Fruit fly (Drosophila melanogaster) whole organism, embryonic: ENCODE measurements around the gene pod1.
A peak's percentile ranks its signal among the peaks of the same experiment; 100 is the strongest.

ENCODE experiments used
- Atf6 ChIP-seq: fragments of 200-800 bp; sonication (Bioruptor generic); IDR thresholded peaks from 2 replicates; pipeline ENCODE4 v1.3.6; 2022; ENCODE audit warnings: missing biosample characterization, missing genetic modification characterization
- Awh ChIP-seq: fragments of 200-800 bp; sonication (Bioruptor generic); IDR thresholded peaks from 2 replicates; pipeline ENCODE4, ENCODE4 v1.3.6; 2022; ENCODE audit warnings: missing biosample characterization, missing genetic modification characterization
- B-H1 ChIP-seq: fragments of 200-800 bp; sonication (Bioruptor generic); IDR thresholded peaks from 3 replicates; pipeline ENCODE4 v1.3.6; 2022; ENCODE audit warnings: missing biosample characterization, missing genetic modification characterization
- Bgb ChIP-seq: fragments of 200-800 bp; sonication (Bioruptor generic); IDR thresholded peaks from 2 replicates; pipeline ENCODE4 v1.3.6; 2022; ENCODE audit warnings: missing biosample characterization, missing genetic modification characterization; ENCODE audit not compliant: partially characterized antibody
- BtbVII ChIP-seq: fragments of 200-800 bp; sonication (Bioruptor generic); optimal IDR thresholded peaks from 3 replicates; lab custom pipeline; 2017; ENCODE audit warnings: missing biosample characterization, mild to moderate bottlenecking, missing genetic modification characterization
- C15 ChIP-seq: fragments of 200-800 bp; sonication (Bioruptor generic); IDR thresholded peaks from 3 replicates; pipeline ENCODE4 v1.3.6; 2022; ENCODE audit warnings: missing biosample characterization, missing genetic modification characterization
- CG10147 ChIP-seq: fragments of 200-800 bp; sonication (Bioruptor generic); optimal IDR thresholded peaks from 2 replicates; lab custom pipeline; 2019; ENCODE audit warnings: missing biosample characterization, mild to moderate bottlenecking, missing genetic modification characterization, moderate library complexity
- CG10321 ChIP-seq: fragments of 200-800 bp; sonication (Bioruptor generic); IDR thresholded peaks from 2 replicates; pipeline ENCODE4 v1.3.6; 2022; ENCODE audit warnings: missing biosample characterization, missing genetic modification characterization
- CG11504 ChIP-seq: fragments of 200-800 bp; sonication (Bioruptor generic); optimal IDR thresholded peaks from 3 replicates; lab custom pipeline; 2019; ENCODE audit warnings: missing biosample characterization, mild to moderate bottlenecking, missing genetic modification characterization, moderate library complexity
- CG11723 ChIP-seq: fragments of 200-800 bp; sonication (Bioruptor generic); optimal IDR thresholded peaks from 2 replicates; lab custom pipeline; 2017; ENCODE audit warnings: missing biosample characterization, mild to moderate bottlenecking, missing genetic modification characterization
- CG13775 ChIP-seq: fragments of 200-800 bp; sonication (Bioruptor generic); optimal IDR thresholded peaks from 3 replicates; lab custom pipeline; 2017; ENCODE audit warnings: missing biosample characterization, mild to moderate bottlenecking, missing genetic modification characterization
- CG15514 ChIP-seq: fragments of 200-800 bp; sonication (Bioruptor generic); optimal IDR thresholded peaks from 3 replicates; lab custom pipeline; 2017; ENCODE audit warnings: missing biosample characterization, missing genetic modification characterization, mild to moderate bottlenecking, moderate library complexity, missing genetic modification reagents
- CG16779 ChIP-seq: fragments of 200-800 bp; sonication (Bioruptor generic); IDR thresholded peaks from 2 replicates; pipeline ENCODE4 v1.3.6; 2022; ENCODE audit warnings: missing biosample characterization, missing genetic modification characterization
- CG17829 ChIP-seq: fragments of 200-800 bp; optimal IDR thresholded peaks from 2 replicates; lab custom pipeline; 2019; ENCODE audit warnings: missing biosample characterization, mild to moderate bottlenecking, missing genetic modification characterization, moderate library complexity
- CG32767 ChIP-seq: fragments of 200-800 bp; sonication (Bioruptor generic); IDR thresholded peaks from 2 replicates; pipeline ENCODE4 v1.3.6; 2022; ENCODE audit warnings: missing biosample characterization, missing genetic modification characterization
- CG43689 ChIP-seq: fragments of 200-800 bp; sonication (Bioruptor generic); IDR thresholded peaks from 2 replicates; pipeline ENCODE4 v1.3.6; 2022; ENCODE audit warnings: missing biosample characterization, missing genetic modification characterization
- CG4730 ChIP-seq: fragments of 200-800 bp; sonication (Bioruptor generic); IDR thresholded peaks from 2 replicates; pipeline ENCODE4 v1.3.6; 2022; ENCODE audit warnings: missing biosample characterization, missing genetic modification characterization
- CG4820 ChIP-seq: fragments of 200-800 bp; sonication (Bioruptor generic); optimal IDR thresholded peaks from 3 replicates; lab custom pipeline; 2016; ENCODE audit warnings: missing biosample characterization, missing genetic modification characterization
- CG7556 ChIP-seq: fragments of 200-800 bp; sonication (Bioruptor generic); optimal IDR thresholded peaks from 2 replicates; lab custom pipeline; 2017; ENCODE audit warnings: missing biosample characterization, mild to moderate bottlenecking, missing genetic modification characterization
- CG7786 ChIP-seq: fragments of 200-800 bp; sonication (Bioruptor generic); optimal IDR thresholded peaks from 2 replicates; lab custom pipeline; 2016; ENCODE audit warnings: missing biosample characterization, missing genetic modification characterization
- CG8765 ChIP-seq: fragments of 200-800 bp; sonication (Bioruptor generic); IDR thresholded peaks from 2 replicates; pipeline ENCODE4 v1.3.6; 2022; ENCODE audit warnings: missing biosample characterization, missing genetic modification characterization
- CG9437 ChIP-seq: fragments of 200-800 bp; sonication (Bioruptor generic); optimal IDR thresholded peaks from 2 replicates; lab custom pipeline; 2018; ENCODE audit warnings: missing biosample characterization, mild to moderate bottlenecking, missing genetic modification characterization
- Dbx ChIP-seq: fragments of 200-800 bp; sonication (Bioruptor generic); IDR thresholded peaks from 3 replicates; pipeline ENCODE4 v1.3.6; 2022; ENCODE audit warnings: missing biosample characterization, missing genetic modification characterization
- Doc3 ChIP-seq: fragments of 200-800 bp; sonication (Bioruptor generic); IDR thresholded peaks from 3 replicates; pipeline ENCODE4 v1.3.6; 2022; ENCODE audit warnings: missing biosample characterization, missing genetic modification characterization; ENCODE audit not compliant: partially characterized antibody
- E2f2 ChIP-seq: fragments of 200-800 bp; sonication (Bioruptor generic); IDR thresholded peaks from 2 replicates; pipeline ENCODE4 v1.3.6; 2022; ENCODE audit warnings: missing biosample characterization, missing genetic modification characterization
- H15 ChIP-seq: fragments of 200-800 bp; sonication (Bioruptor generic); IDR thresholded peaks from 3 replicates; pipeline ENCODE4 v1.3.6; 2022; ENCODE audit warnings: missing biosample characterization, missing genetic modification characterization
- HLHmδ ChIP-seq: fragments of 200-800 bp; sonication (Bioruptor generic); optimal IDR thresholded peaks from 2 replicates; lab custom pipeline; 2018; ENCODE audit warnings: missing biosample characterization, mild to moderate bottlenecking, missing genetic modification characterization, moderate library complexity
- Hmx ChIP-seq: fragments of 200-800 bp; sonication (Bioruptor generic); optimal IDR thresholded peaks from 2 replicates; lab custom pipeline; 2016; ENCODE audit warnings: missing biosample characterization, missing genetic modification characterization
- MBD-R2 ChIP-seq: fragments of 200-800 bp; sonication (Bioruptor generic); IDR thresholded peaks from 2 replicates; pipeline ENCODE4 v1.3.6; 2022; ENCODE audit warnings: missing biosample characterization, missing genetic modification characterization
- Ravus ChIP-seq: fragments of 200-800 bp; sonication (Bioruptor generic); IDR thresholded peaks from 2 replicates; pipeline ENCODE4 v1.3.6; 2022; ENCODE audit warnings: missing biosample characterization, missing genetic modification characterization
- bsh ChIP-seq, 2 experiments: fragments of 200-800 bp; sonication (Bioruptor generic); optimal IDR thresholded peaks; 2 replicates each; lab custom pipeline; 2017 to 2018; ENCODE audit warnings: mild to moderate bottlenecking in 2 of 2, missing biosample characterization in 2 of 2, missing genetic modification characterization in 2 of 2, moderate library complexity in 1 of 2
- crc ChIP-seq: fragments of 200-800 bp; sonication (Bioruptor generic); optimal IDR thresholded peaks from 2 replicates; lab custom pipeline; 2016; ENCODE audit warnings: missing biosample characterization, missing genetic modification characterization
- dimm ChIP-seq: fragments of 200-800 bp; sonication (Bioruptor generic); IDR thresholded peaks from 2 replicates; pipeline ENCODE4 v1.3.6; 2022; ENCODE audit warnings: missing biosample characterization, missing genetic modification characterization
- en ChIP-seq: fragments of 200-800 bp; sonication (Bioruptor generic); optimal IDR thresholded peaks from 2 replicates; lab custom pipeline; 2016; ENCODE audit warnings: missing biosample characterization, missing genetic modification characterization
- esg ChIP-seq: fragments of 200-800 bp; sonication (Bioruptor generic); conservative IDR thresholded peaks from 2 replicates; pipeline ENCODE4 v1.3.6; 2022; ENCODE audit warnings: missing biosample characterization, missing genetic modification characterization
- fd3F ChIP-seq: fragments of 200-800 bp; sonication (Bioruptor generic); optimal IDR thresholded peaks from 2 replicates; lab custom pipeline; 2018; ENCODE audit warnings: missing biosample characterization, mild to moderate bottlenecking, missing genetic modification characterization, moderate library complexity
- ftz-f1 ChIP-seq: fragments of 200-800 bp; sonication (Bioruptor generic); optimal IDR thresholded peaks from 2 replicates; lab custom pipeline; 2016; ENCODE audit warnings: missing biosample characterization, missing genetic modification characterization
- gsb-n ChIP-seq: fragments of 200-800 bp; sonication (Bioruptor generic); optimal IDR thresholded peaks from 3 replicates; lab custom pipeline; 2018; ENCODE audit warnings: missing biosample characterization, mild to moderate bottlenecking, missing genetic modification characterization
- hbn ChIP-seq: fragments of 200-800 bp; sonication (Bioruptor generic); IDR thresholded peaks from 2 replicates; pipeline ENCODE4 v1.3.6; 2022; ENCODE audit warnings: missing biosample characterization, missing genetic modification characterization; ENCODE audit not compliant: partially characterized antibody
- jumu ChIP-seq: fragments of 200-800 bp; sonication (Bioruptor generic); optimal IDR thresholded peaks from 3 replicates; lab custom pipeline; 2016; ENCODE audit warnings: missing biosample characterization, missing genetic modification characterization
- lmd ChIP-seq: fragments of 200-800 bp; sonication (Bioruptor generic); IDR thresholded peaks from 2 replicates; pipeline ENCODE4 v1.3.6; 2022; ENCODE audit warnings: missing biosample characterization, missing genetic modification characterization
- lola ChIP-seq, 3 experiments: fragments of >200 bp in 2 of 3; fragments of 200-800 bp in 1 of 3; sonication (Bioruptor generic) in 1 of 3; optimal IDR thresholded peaks; 2 replicates each; lab custom pipeline; 2017 to 2019; ENCODE audit warnings: missing biosample characterization in 3 of 3, missing genetic modification characterization in 3 of 3, mild to moderate bottlenecking in 1 of 3, moderate library complexity in 1 of 3
- mam ChIP-seq: fragments of 200-800 bp; sonication (Bioruptor generic); optimal IDR thresholded peaks from 3 replicates; lab custom pipeline; 2016; ENCODE audit warnings: missing biosample characterization, missing genetic modification characterization
- pum ChIP-seq: fragments of 200-800 bp; sonication (Bioruptor generic); optimal IDR thresholded peaks from 2 replicates; lab custom pipeline; 2016; ENCODE audit warnings: missing biosample characterization, missing genetic modification characterization
- rib ChIP-seq: fragments of 200-800 bp; sonication (Bioruptor generic); IDR thresholded peaks from 2 replicates; pipeline ENCODE4 v1.3.6; 2022; ENCODE audit warnings: missing biosample characterization, missing genetic modification characterization
- row ChIP-seq: fragments of 200-800 bp; sonication (Bioruptor generic); IDR thresholded peaks from 3 replicates; pipeline ENCODE4 v1.3.6; 2022; ENCODE audit warnings: missing biosample characterization, missing genetic modification characterization
- shn ChIP-seq: fragments of 200-800 bp; sonication (Bioruptor generic); optimal IDR thresholded peaks from 3 replicates; lab custom pipeline; 2016; ENCODE audit warnings: missing biosample characterization, missing genetic modification characterization
- stc ChIP-seq: fragments of 200-800 bp; sonication (Bioruptor generic); IDR thresholded peaks from 2 replicates; pipeline ENCODE4 v1.3.6; 2022; ENCODE audit warnings: missing biosample characterization, missing genetic modification characterization
- tap ChIP-seq: fragments of 200-800 bp; optimal IDR thresholded peaks from 3 replicates; lab custom pipeline; 2019; ENCODE audit warnings: missing biosample characterization, mild to moderate bottlenecking, missing genetic modification characterization, moderate library complexity
- unpg ChIP-seq: fragments of 200-800 bp; sonication (Bioruptor generic); optimal IDR thresholded peaks from 3 replicates; lab custom pipeline; 2018; ENCODE audit warnings: missing biosample characterization, mild to moderate bottlenecking, missing genetic modification characterization, moderate library complexity
- zen ChIP-seq: fragments of 200-800 bp; sonication (Bioruptor generic); optimal IDR thresholded peaks from 3 replicates; lab custom pipeline; 2018; ENCODE audit warnings: missing biosample characterization, mild to moderate bottlenecking, missing genetic modification characterization, moderate library complexity

The pod1 gene

dm6 chrX:6854563-6854962 is 51.1 kb downstream of the pod1 start (continued):
- peak; percentile 62 for TF ChIP-seq Ravus (GFP tag; lab: Robert Waterston, UW)
- peak; percentile 65 for TF ChIP-seq mam (GFP tag; lab: Kevin White, UChicago)
- peak; percentile 49 for TF ChIP-seq pum (GFP tag; lab: Kevin White, UChicago)
- TF ChIP-seq H15 (GFP tag; lab: Robert Waterston, UW), result peak; percentile 81
- TF ChIP-seq CG4730 (GFP tag; lab: Robert Waterston, UW), result peak; percentile 68
- peak; percentile 59 for TF ChIP-seq jumu (GFP tag; lab: Kevin White, UChicago)
- peak; percentile 67 for TF ChIP-seq fd3F (GFP tag; lab: Kevin White, UChicago)
- no peak for TF ChIP-seq CG16779 (GFP tag; lab: Robert Waterston, UW)
- peak; percentile 51 for TF ChIP-seq zen (tag; lab: Kevin White, UChicago)
- no peak for TF ChIP-seq hbn (GFP tag; lab: Robert Waterston, UW)
- TF ChIP-seq CG11504, result peak; percentile 92
- TF ChIP-seq MBD-R2 (GFP tag; lab: Robert Waterston, UW), result peak; percentile 31; the same call in 1 of the 2 replicates
- peak; percentile 63 for TF ChIP-seq tap (tag; lab: Kevin White, UChicago)
- peak; percentile 54; the same call in 1 of the 2 replicates for TF ChIP-seq Awh (GFP tag; lab: Robert Waterston, UW)
- no peak for TF ChIP-seq en (GFP tag; lab: Kevin White, UChicago)
- 0 out of 3 replicates have a peak, but pooled peaks have one; percentile 43 for TF ChIP-seq C15 (GFP tag; lab: Robert Waterston, UW)
- peak; percentile 70 for TF ChIP-seq CG17829 (tag; lab: Kevin White, UChicago)
- TF ChIP-seq Dbx (GFP tag; lab: Robert Waterston, UW), result peak; percentile 69
- no peak for TF ChIP-seq Doc3 (GFP tag; lab: Robert Waterston, UW)
- no peak for TF ChIP-seq CG43689 (GFP tag; lab: Robert Waterston, UW)
- peak; percentile 79 for TF ChIP-seq CG15514 (GFP tag; lab: Kevin White, UChicago)
- TF ChIP-seq ftz-f1, result no peak
- TF ChIP-seq unpg (GFP tag; lab: Kevin White, UChicago), result peak; percentile 89
- peak; percentile 79 for TF ChIP-seq stc (GFP tag; lab: Robert Waterston, UW)
- TF ChIP-seq CG7786 (GFP tag; lab: Kevin White, UChicago), result peak; percentile 47
- peak; percentile 2 for TF ChIP-seq crc (GFP tag; lab: Kevin White, UChicago)
- TF ChIP-seq esg (GFP tag; lab: Robert Waterston, UW), result peak; percentile 71
- peak; percentile 63 for TF ChIP-seq CG13775 (GFP tag; lab: Kevin White, UChicago)
- peak; percentile 43 for TF ChIP-seq Hmx (GFP tag; lab: Kevin White, UChicago)
- peak; percentile 56 to 87 for TF ChIP-seq bsh (GFP tag; optimal IDR thresholded peaks at IDR 0.05; lab: Kevin White, UChicago)
- no peak for TF ChIP-seq HLHmδ (GFP tag; lab: Kevin White, UChicago)
- peak; percentile 15 for TF ChIP-seq shn
- TF ChIP-seq CG32767 (GFP tag; lab: Robert Waterston, UW), result peak; percentile 48; the same call in 1 of the 2 replicates
- TF ChIP-seq E2f2 (GFP tag; lab: Robert Waterston, UW), result peak; percentile 52; the same call in 1 of the 2 replicates
- 0 out of 2 replicates have a peak, but pooled peaks have one; percentile 45 for TF ChIP-seq CG8765
- TF ChIP-seq B-H1 (GFP tag; lab: Robert Waterston, UW), result peak; percentile 73
- peak; percentile 91 for TF ChIP-seq row
- TF ChIP-seq CG4820 (GFP tag; lab: Kevin White, UChicago), result peak; percentile 83
- 0 out of 2 replicates have a peak, but pooled peaks have one; percentile 32 for TF ChIP-seq CG10321 (GFP tag; lab: Robert Waterston, UW)
- peak; percentile 84 for TF ChIP-seq CG7556 (GFP tag; lab: Kevin White, UChicago)
- TF ChIP-seq CG9437 (GFP tag; lab: Kevin White, UChicago), result peak; percentile 74
- TF ChIP-seq lmd, result peak; percentile 84
- TF ChIP-seq rib (GFP tag; lab: Robert Waterston, UW), result no peak
- TF ChIP-seq gsb-n (tag; lab: Kevin White, UChicago), result peak; percentile 85
- peak; percentile 85 for TF ChIP-seq BtbVII
- TF ChIP-seq CG10147 (GFP tag; lab: Kevin White, UChicago), result peak; percentile 77
- no peak for TF ChIP-seq Bgb (GFP tag; lab: Robert Waterston, UW)
- peak; percentile 66 for TF ChIP-seq CG11723 (GFP tag; lab: Kevin White, UChicago)
- no peak for TF ChIP-seq dimm (GFP tag; lab: Robert Waterston, UW)
- TF ChIP-seq Atf6, result peak; percentile 90
- peak in 1 of 3 experiments; percentile 62 for TF ChIP-seq lola (GFP tag; optimal IDR thresholded peaks at IDR 0.05; lab: Kevin White, UChicago)
